Fruit fly (Drosophila melanogaster) whole organism, pupa: ENCODE measurements around the gene beta'COP.

Source experiments
- CG15710 ChIP-seq: fragments of 200-800 bp; sonication (Bioruptor generic); optimal IDR thresholded peaks from 2 replicates; lab custom pipeline; 2018; ENCODE audit warnings: missing biosample characterization, mild to moderate bottlenecking, missing genetic modification characterization, moderate library complexity
- CG8301 ChIP-seq: fragments of 200-800 bp; sonication (Bioruptor generic); optimal IDR thresholded peaks from 2 replicates; lab custom pipeline; 2018; ENCODE audit warnings: missing biosample characterization, mild to moderate bottlenecking, missing genetic modification characterization
- D1 ChIP-seq: fragments of 200-800 bp; sonication (Bioruptor generic); optimal IDR thresholded peaks from 2 replicates; lab custom pipeline; 2018; ENCODE audit warnings: missing biosample characterization, mild to moderate bottlenecking, missing genetic modification characterization, moderate library complexity
- Pif1B ChIP-seq: fragments of 200-800 bp; sonication (Bioruptor generic); optimal IDR thresholded peaks from 3 replicates; lab custom pipeline; 2016; ENCODE audit warnings: missing biosample characterization, missing genetic modification characterization

DNA sequence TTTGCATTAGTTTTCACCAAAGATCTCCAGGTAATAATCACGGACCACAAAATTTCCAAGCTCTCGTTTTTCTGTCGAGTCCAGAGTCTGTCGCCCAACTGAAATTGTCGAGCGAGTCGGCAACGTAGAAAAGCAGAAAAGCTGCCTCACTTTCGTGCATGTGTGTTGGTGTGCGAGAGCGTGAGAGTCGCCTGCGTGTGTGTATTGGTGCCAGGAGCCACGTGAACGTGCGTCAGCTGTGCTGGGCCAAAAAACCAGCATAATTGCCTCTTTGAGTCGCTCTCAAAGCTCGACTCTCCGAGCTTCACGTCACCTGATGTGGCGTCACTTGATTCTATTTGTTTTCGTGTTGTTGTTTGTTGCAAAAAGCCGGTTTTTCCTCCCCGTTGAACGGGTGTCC, 47.7 kb upstream of the beta'COP start, which contains the start of gene hbt:
- TF ChIP-seq CG8301 (tag; lab: Kevin White, UChicago), result no peak
- no peak for TF ChIP-seq CG15710 (tag; lab: Kevin White, UChicago)
- no peak for TF ChIP-seq Pif1B
- TF ChIP-seq D1 (tag; lab: Kevin White, UChicago), result no peak
